Fruit fly (Drosophila melanogaster) whole organism, embryonic: ENCODE data around the gene TTLL5.
A peak's percentile ranks its signal among the peaks of the same experiment; 100 is the strongest.

ENCODE experiments used
- Aef1 ChIP-seq: fragments of 200-800 bp; sonication (Bioruptor generic); IDR thresholded peaks from 3 replicates; pipeline ENCODE4 v1.3.6; 2022; ENCODE audit warnings: missing biosample characterization, missing genetic modification characterization
- Asciz ChIP-seq: fragments of 200-800 bp; sonication (Bioruptor generic); optimal IDR thresholded peaks from 2 replicates; lab custom pipeline; 2017; ENCODE audit warnings: missing biosample characterization, mild to moderate bottlenecking, missing genetic modification characterization, missing genetic modification reagents
- CG10147 ChIP-seq: fragments of 200-800 bp; sonication (Bioruptor generic); optimal IDR thresholded peaks from 2 replicates; lab custom pipeline; 2019; ENCODE audit warnings: missing biosample characterization, mild to moderate bottlenecking, missing genetic modification characterization, moderate library complexity
- CG10431 ChIP-seq: fragments of 200-800 bp; sonication (Bioruptor generic); optimal IDR thresholded peaks from 3 replicates; lab custom pipeline; 2018; ENCODE audit warnings: missing biosample characterization, mild to moderate bottlenecking, missing genetic modification characterization
- CG11504 ChIP-seq: fragments of 200-800 bp; sonication (Bioruptor generic); optimal IDR thresholded peaks from 3 replicates; lab custom pipeline; 2019; ENCODE audit warnings: missing biosample characterization, mild to moderate bottlenecking, missing genetic modification characterization, moderate library complexity
- CG11696 ChIP-seq: fragments of 200-800 bp; sonication (Bioruptor generic); IDR thresholded peaks from 2 replicates; pipeline ENCODE4 v1.3.6; 2022; ENCODE audit warnings: missing biosample characterization, missing genetic modification characterization
- CG12104 ChIP-seq: fragments of 200-800 bp; sonication (Bioruptor generic); optimal IDR thresholded peaks from 3 replicates; lab custom pipeline; 2016; ENCODE audit warnings: missing biosample characterization, missing genetic modification characterization
- CG15479 ChIP-seq: fragments of 200-800 bp; sonication (Bioruptor generic); optimal IDR thresholded peaks from 3 replicates; lab custom pipeline; 2019; ENCODE audit warnings: missing biosample characterization, mild to moderate bottlenecking, missing genetic modification characterization, moderate library complexity
- CG15514 ChIP-seq: fragments of 200-800 bp; sonication (Bioruptor generic); optimal IDR thresholded peaks from 3 replicates; lab custom pipeline; 2017; ENCODE audit warnings: missing biosample characterization, missing genetic modification characterization, mild to moderate bottlenecking, moderate library complexity, missing genetic modification reagents
- CG16863 ChIP-seq: fragments of 200-800 bp; sonication (Bioruptor generic); optimal IDR thresholded peaks from 3 replicates; lab custom pipeline; 2016; ENCODE audit warnings: missing biosample characterization, missing genetic modification characterization
- CG17385 ChIP-seq: fragments of 200-800 bp; sonication (Bioruptor generic); optimal IDR thresholded peaks from 3 replicates; lab custom pipeline; 2018; ENCODE audit warnings: missing biosample characterization, mild to moderate bottlenecking, missing genetic modification characterization
- CG18262 ChIP-seq: fragments of 200-800 bp; optimal IDR thresholded peaks from 3 replicates; lab custom pipeline; 2019; ENCODE audit warnings: missing biosample characterization, mild to moderate bottlenecking, missing genetic modification characterization, moderate library complexity
- CG18619 ChIP-seq: fragments of 200-800 bp; sonication (Bioruptor generic); optimal IDR thresholded peaks from 3 replicates; lab custom pipeline; 2017; ENCODE audit warnings: missing biosample characterization, mild to moderate bottlenecking, missing genetic modification characterization
- CG30403 ChIP-seq: fragments of 200-800 bp; sonication (Bioruptor generic); optimal IDR thresholded peaks from 3 replicates; lab custom pipeline; 2016; ENCODE audit warnings: missing biosample characterization, missing genetic modification characterization
- CG31224 ChIP-seq: fragments of 200-800 bp; sonication (Bioruptor generic); IDR thresholded peaks from 2 replicates; pipeline ENCODE4 v1.3.6; 2022; ENCODE audit warnings: missing biosample characterization, missing genetic modification characterization
- CG4360 ChIP-seq: fragments of 200-800 bp; sonication (Bioruptor generic); IDR thresholded peaks from 2 replicates; pipeline ENCODE4 v1.3.6; 2022; ENCODE audit warnings: missing biosample characterization, missing genetic modification characterization
- CG6254 ChIP-seq: fragments of 200-800 bp; sonication (Bioruptor generic); optimal IDR thresholded peaks from 3 replicates; lab custom pipeline; 2017; ENCODE audit warnings: mild to moderate bottlenecking, missing biosample characterization, missing genetic modification reagents, missing genetic modification characterization
- CG7271 ChIP-seq: fragments of 200-800 bp; sonication (Bioruptor generic); optimal IDR thresholded peaks from 2 replicates; lab custom pipeline; 2018; ENCODE audit warnings: missing biosample characterization, mild to moderate bottlenecking, missing genetic modification characterization, moderate library complexity
- Dfd ChIP-seq, 2 experiments: fragments of >200 bp; optimal IDR thresholded peaks; 2 replicates each; lab custom pipeline; 2017; ENCODE audit warnings: missing biosample characterization in 2 of 2, missing genetic modification characterization in 2 of 2
- Dp ChIP-seq: fragments of 200-800 bp; sonication (Bioruptor generic); optimal IDR thresholded peaks from 2 replicates; lab custom pipeline; 2018; ENCODE audit warnings: missing biosample characterization, mild to moderate bottlenecking, missing genetic modification characterization, moderate library complexity
- E2f1 ChIP-seq: fragments of 200-800 bp; sonication (Bioruptor generic); IDR thresholded peaks from 2 replicates; pipeline ENCODE4 v1.3.6; 2022; ENCODE audit warnings: missing biosample characterization, missing genetic modification characterization
- E2f2 ChIP-seq: fragments of 200-800 bp; sonication (Bioruptor generic); IDR thresholded peaks from 2 replicates; pipeline ENCODE4 v1.3.6; 2022; ENCODE audit warnings: missing biosample characterization, missing genetic modification characterization
- Ets97D ChIP-seq: fragments of 200-800 bp; sonication (Bioruptor generic); optimal IDR thresholded peaks from 3 replicates; lab custom pipeline; 2016; ENCODE audit warnings: missing biosample characterization, missing genetic modification characterization
- Gsc ChIP-seq: fragments of 200-800 bp; sonication (Bioruptor generic); IDR thresholded peaks from 2 replicates; pipeline ENCODE4 v1.3.6; 2022; ENCODE audit warnings: missing biosample characterization, missing genetic modification characterization
- HLHmδ ChIP-seq: fragments of 200-800 bp; sonication (Bioruptor generic); optimal IDR thresholded peaks from 2 replicates; lab custom pipeline; 2018; ENCODE audit warnings: missing biosample characterization, mild to moderate bottlenecking, missing genetic modification characterization, moderate library complexity
- Hey ChIP-seq: fragments of 200-800 bp; sonication (Bioruptor generic); optimal IDR thresholded peaks from 3 replicates; lab custom pipeline; 2018; ENCODE audit warnings: missing biosample characterization, mild to moderate bottlenecking, missing genetic modification characterization
- Lhr ChIP-seq: fragments of 200-800 bp; sonication (Bioruptor generic); optimal IDR thresholded peaks from 3 replicates; lab custom pipeline; 2017; ENCODE audit warnings: mild to moderate bottlenecking, missing biosample characterization, missing genetic modification reagents, missing genetic modification characterization
- Lim3 ChIP-seq: fragments of 200-800 bp; sonication (Bioruptor generic); IDR thresholded peaks from 2 replicates; pipeline ENCODE4 v1.3.6; 2022; ENCODE audit warnings: missing biosample characterization, missing genetic modification characterization
- Myb ChIP-seq: fragments of 200-800 bp; sonication (Bioruptor generic); optimal IDR thresholded peaks from 2 replicates; lab custom pipeline; 2016; ENCODE audit warnings: missing biosample characterization, missing genetic modification characterization
- NC2β ChIP-seq: fragments of 200-800 bp; sonication (Bioruptor generic); optimal IDR thresholded peaks from 2 replicates; lab custom pipeline; 2016; ENCODE audit warnings: missing biosample characterization, missing genetic modification characterization
- NK7.1 ChIP-seq: fragments of 200-800 bp; sonication (Bioruptor generic); optimal IDR thresholded peaks from 3 replicates; lab custom pipeline; 2016; ENCODE audit warnings: missing biosample characterization, missing genetic modification characterization
- Nf-YB ChIP-seq: fragments of 200-800 bp; sonication (Bioruptor generic); optimal IDR thresholded peaks from 3 replicates; lab custom pipeline; 2019; ENCODE audit warnings: missing biosample characterization, mild to moderate bottlenecking, missing genetic modification characterization, moderate library complexity
- Opbp ChIP-seq: fragments of 200-800 bp; sonication (Bioruptor generic); IDR thresholded peaks from 3 replicates; pipeline ENCODE4 v1.3.6; 2022; ENCODE audit warnings: missing biosample characterization, missing genetic modification characterization; ENCODE audit not compliant: partially characterized antibody
- Ravus ChIP-seq: fragments of 200-800 bp; sonication (Bioruptor generic); IDR thresholded peaks from 2 replicates; pipeline ENCODE4 v1.3.6; 2022; ENCODE audit warnings: missing biosample characterization, missing genetic modification characterization
- Taf1 ChIP-seq: fragments of 200-800 bp; sonication (Bioruptor generic); IDR thresholded peaks from 2 replicates; pipeline ENCODE4 v1.3.6; 2022; ENCODE audit warnings: missing biosample characterization, missing genetic modification characterization
- ab ChIP-seq: fragments of 200-800 bp; sonication (Bioruptor generic); optimal IDR thresholded peaks from 2 replicates; lab custom pipeline; 2016; ENCODE audit warnings: missing biosample characterization, missing genetic modification characterization
- cg ChIP-seq: fragments of 200-800 bp; sonication (Bioruptor generic); optimal IDR thresholded peaks from 3 replicates; lab custom pipeline; 2019; ENCODE audit warnings: missing biosample characterization, mild to moderate bottlenecking, missing genetic modification characterization, moderate library complexity
- chn ChIP-seq: fragments of 200-800 bp; sonication (Bioruptor generic); optimal IDR thresholded peaks from 2 replicates; lab custom pipeline; 2016; ENCODE audit warnings: missing biosample characterization, missing genetic modification characterization
- crc ChIP-seq: fragments of 200-800 bp; sonication (Bioruptor generic); optimal IDR thresholded peaks from 2 replicates; lab custom pipeline; 2016; ENCODE audit warnings: missing biosample characterization, missing genetic modification characterization
- cwo ChIP-seq: fragments of 200-800 bp; sonication (Bioruptor generic); optimal IDR thresholded peaks from 3 replicates; lab custom pipeline; 2017; ENCODE audit warnings: missing biosample characterization, missing genetic modification characterization, mild to moderate bottlenecking, moderate library complexity, missing genetic modification reagents
- danr ChIP-seq: fragments of 200-800 bp; sonication (Bioruptor generic); IDR thresholded peaks from 2 replicates; pipeline ENCODE4 v1.3.6; 2022; ENCODE audit warnings: missing biosample characterization, missing genetic modification characterization
- gt ChIP-seq: fragments of 200-800 bp; sonication (Bioruptor generic); IDR thresholded peaks from 2 replicates; pipeline ENCODE4 v1.3.6; 2022; ENCODE audit warnings: missing biosample characterization, missing genetic modification characterization
- nerfin-1 ChIP-seq: fragments of 200-800 bp; sonication (Bioruptor generic); optimal IDR thresholded peaks from 3 replicates; lab custom pipeline; 2019; ENCODE audit warnings: missing biosample characterization, mild to moderate bottlenecking, missing genetic modification characterization, moderate library complexity
- nom ChIP-seq: fragments of 200-800 bp; sonication (Bioruptor generic); optimal IDR thresholded peaks from 2 replicates; lab custom pipeline; 2017; ENCODE audit warnings: missing biosample characterization, missing genetic modification characterization, mild to moderate bottlenecking, moderate library complexity, missing genetic modification reagents
- otp ChIP-seq: fragments of 200-800 bp; sonication (Bioruptor generic); IDR thresholded peaks from 3 replicates; pipeline ENCODE4, ENCODE4 v1.3.6; 2022; ENCODE audit warnings: missing biosample characterization, missing genetic modification characterization
- pfk ChIP-seq: fragments of 200-800 bp; sonication (Bioruptor generic); optimal IDR thresholded peaks from 2 replicates; lab custom pipeline; 2018; ENCODE audit warnings: missing biosample characterization, mild to moderate bottlenecking, missing genetic modification characterization, moderate library complexity
- pros ChIP-seq: fragments of 200-800 bp; sonication (Bioruptor generic); optimal IDR thresholded peaks from 3 replicates; lab custom pipeline; 2019; ENCODE audit warnings: missing biosample characterization, mild to moderate bottlenecking, missing genetic modification characterization, moderate library complexity
- schlank ChIP-seq: fragments of 200-800 bp; sonication (Bioruptor generic); optimal IDR thresholded peaks from 2 replicates; lab custom pipeline; 2018; ENCODE audit warnings: missing biosample characterization, mild to moderate bottlenecking, missing genetic modification characterization
- scrt ChIP-seq: fragments of 200-800 bp; sonication (Bioruptor generic); optimal IDR thresholded peaks from 2 replicates; lab custom pipeline; 2018; ENCODE audit warnings: missing biosample characterization, mild to moderate bottlenecking, missing genetic modification characterization, moderate library complexity
- wor ChIP-seq: fragments of 200-800 bp; sonication (Bioruptor generic); IDR thresholded peaks from 2 replicates; pipeline ENCODE4 v1.3.6; 2022; ENCODE audit warnings: missing biosample characterization, missing genetic modification characterization

The TTLL5 gene

dm6 chr3R:25137565-25138367 lies 15.0 kb upstream of the TTLL5 start, which contains the start of gene danr (continued):
- no peak for TF ChIP-seq Hey (tag; lab: Kevin White, UChicago)
- TF ChIP-seq CG4360 (GFP tag; lab: Robert Waterston, UW), result no peak
- TF ChIP-seq Ravus (GFP tag; lab: Robert Waterston, UW), result no peak
- TF ChIP-seq CG31224, result no peak
- TF ChIP-seq cwo (GFP tag; lab: Kevin White, UChicago), result no peak
- peak; percentile 61 for TF ChIP-seq CG15479
- no peak for TF ChIP-seq NK7.1 (GFP tag; lab: Kevin White, UChicago)
- TF ChIP-seq NC2β, result no peak
- no peak; the same call in 2 of the 3 replicates for TF ChIP-seq Opbp
- no peak for TF ChIP-seq crc (GFP tag; lab: Kevin White, UChicago)
- TF ChIP-seq schlank (tag; lab: Kevin White, UChicago), result no peak
- TF ChIP-seq nerfin-1 (tag; lab: Kevin White, UChicago), result peak; percentile 6
- no peak for TF ChIP-seq CG16863 (GFP tag; lab: Kevin White, UChicago)
- 0 out of 2 replicates have a peak, but pooled peaks have one; percentile 10 for TF ChIP-seq danr (GFP tag; lab: Robert Waterston, UW)
- TF ChIP-seq cg, result peak; percentile 72
- no peak for TF ChIP-seq gt (GFP tag; lab: Robert Waterston, UW)
- no peak for TF ChIP-seq CG17385 (GFP tag; lab: Kevin White, UChicago)
- TF ChIP-seq Lhr (GFP tag; lab: Kevin White, UChicago), result no peak
- no peak for TF ChIP-seq CG11696 (GFP tag; lab: Robert Waterston, UW)
- no peak for TF ChIP-seq CG15514 (GFP tag; lab: Kevin White, UChicago)
- no peak for TF ChIP-seq Myb
- TF ChIP-seq HLHmδ (GFP tag; lab: Kevin White, UChicago), result no peak
- TF ChIP-seq CG18619 (GFP tag; lab: Kevin White, UChicago), result no peak
- no peak for TF ChIP-seq CG12104 (GFP tag; lab: Kevin White, UChicago)
- no peak for TF ChIP-seq E2f2 (GFP tag; lab: Robert Waterston, UW)
- peak; percentile 65 for TF ChIP-seq pros (GFP tag; lab: Kevin White, UChicago)
- no peak for TF ChIP-seq Gsc (GFP tag; lab: Robert Waterston, UW)
- no peak for TF ChIP-seq Dfd (GFP tag; optimal IDR thresholded peaks at IDR 0.05; lab: Kevin White, UChicago)
- TF ChIP-seq CG10431 (GFP tag; lab: Kevin White, UChicago), result no peak
- no peak for TF ChIP-seq otp (GFP tag; lab: Robert Waterston, UW)
- TF ChIP-seq Ets97D (GFP tag; lab: Kevin White, UChicago), result no peak
- TF ChIP-seq pfk (GFP tag; lab: Kevin White, UChicago), result no peak
- no peak for TF ChIP-seq CG11504 (tag; lab: Kevin White, UChicago)
- no peak for TF ChIP-seq ab (GFP tag; lab: Kevin White, UChicago)
- TF ChIP-seq CG6254 (GFP tag; lab: Kevin White, UChicago), result no peak
- no peak for TF ChIP-seq Asciz (GFP tag; lab: Kevin White, UChicago)
- peak; percentile 96 for TF ChIP-seq Nf-YB
- peak; percentile 96 for TF ChIP-seq scrt
- TF ChIP-seq E2f1 (GFP tag; lab: Robert Waterston, UW), result no peak
- TF ChIP-seq wor (GFP tag; lab: Robert Waterston, UW), result no peak
- no peak for TF ChIP-seq Lim3 (GFP tag; lab: Robert Waterston, UW)
- no peak for TF ChIP-seq CG30403 (GFP tag; lab: Kevin White, UChicago)
- TF ChIP-seq chn (GFP tag; lab: Kevin White, UChicago), result no peak
- peak; percentile 6 for TF ChIP-seq nom
- TF ChIP-seq Taf1, result no peak
- no peak for TF ChIP-seq CG10147 (GFP tag; lab: Kevin White, UChicago)
- no peak for TF ChIP-seq Dp
- TF ChIP-seq CG18262, result no peak
- TF ChIP-seq Aef1, result no peak
- no peak for TF ChIP-seq CG7271 (tag; lab: Kevin White, UChicago)
